Worm (Caenorhabditis elegans) whole organism, early embryonic: Measurements from ENCODE around the gene nhr-159.

ENCODE experiments used
- aly-1 ChIP-seq: sonication (generic microtip); optimal IDR thresholded peaks from 2 replicates; lab custom pipeline; 2016; ENCODE audit warnings: missing genetic modification characterization, missing compliant biosample characterization
- ama-1 ChIP-seq: fragments of 150-350 bp; optimal IDR thresholded peaks from 2 replicates; lab custom pipeline; 2014
- flt-1 ChIP-seq: fragments of 200-800 bp; sonication (Bioruptor generic); IDR thresholded peaks from 2 replicates; pipeline ENCODE4 v1.3.6; 2022; ENCODE audit warnings: missing genetic modification characterization, missing compliant biosample characterization
- hmbx-1 ChIP-seq: sonication (generic microtip); optimal IDR thresholded peaks from 2 replicates; lab custom pipeline; 2016; ENCODE audit warnings: mild to moderate bottlenecking, missing genetic modification characterization, missing compliant biosample characterization
- scrt-1 ChIP-seq: fragments of 200-800 bp; sonication (Bioruptor generic); IDR thresholded peaks from 2 replicates; pipeline ENCODE4 v1.3.6; 2022; ENCODE audit warnings: missing genetic modification characterization, missing compliant biosample characterization
- sea-1 ChIP-seq: fragments of 200-800 bp; sonication (Bioruptor generic); conservative IDR thresholded peaks from 2 replicates; pipeline ENCODE4 v1.3.6; 2022; ENCODE audit warnings: missing genetic modification characterization, missing compliant biosample characterization

DNA sequence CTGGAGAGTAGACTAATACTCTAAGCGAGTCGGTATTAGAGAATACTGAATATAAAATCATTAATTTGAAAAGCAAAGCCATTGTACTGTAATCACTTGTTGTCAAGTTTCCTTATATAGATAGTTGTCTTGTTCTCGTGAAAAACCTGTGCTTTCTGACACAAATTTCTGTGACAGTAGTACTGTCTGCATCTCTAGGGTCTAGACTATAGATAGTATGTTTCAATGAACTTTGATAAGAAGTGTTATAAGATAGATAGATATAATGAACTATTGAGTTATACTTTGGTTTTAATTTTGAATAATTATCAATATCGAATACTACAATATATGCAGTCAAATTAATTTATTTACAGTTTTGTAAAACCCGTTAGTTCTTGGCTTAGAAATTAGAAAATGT lies 34.2 kb downstream of the nhr-159 start, which contains the start of gene ugt-32:
- TF ChIP-seq ama-1 (lab: Kevin White, UChicago), result no peak
- TF ChIP-seq sea-1 (GFP tag; lab: Robert Waterston, UW), result no peak
- TF ChIP-seq hmbx-1 (tag; lab: Kevin White, UChicago), result no peak
- no peak for TF ChIP-seq aly-1
- TF ChIP-seq flt-1 (GFP tag; lab: Robert Waterston, UW), result no peak
- TF ChIP-seq scrt-1, result no peak
